Worm (Caenorhabditis elegans) whole organism, L2 larva: ENCODE data around the gene nasp-2.

Source experiments
- C34F6.9 ChIP-seq: fragments of 150-350 bp; optimal IDR thresholded peaks from 2 replicates; lab custom pipeline; 2014; ENCODE audit warnings: missing biosample characterization, missing genetic modification characterization
- F13H6.1 ChIP-seq: sonication (generic microtip); optimal IDR thresholded peaks from 2 replicates; lab custom pipeline; 2016; ENCODE audit warnings: missing genetic modification characterization, missing compliant biosample characterization
- R02D3.7 ChIP-seq: fragments of 150-350 bp; optimal IDR thresholded peaks from 2 replicates; lab custom pipeline; 2014; ENCODE audit warnings: missing biosample characterization, missing genetic modification characterization
- ama-1 ChIP-seq: fragments of 150-350 bp; optimal IDR thresholded peaks from 2 replicates; lab custom pipeline; 2018; ENCODE audit warnings: inconsistent platforms
- blmp-1 ChIP-seq: sonication (generic microtip); optimal IDR thresholded peaks from 2 replicates; lab custom pipeline; 2017; ENCODE audit warnings: missing genetic modification characterization, mild to moderate bottlenecking, missing compliant biosample characterization, antibody characterized with exemption, moderate library complexity; ENCODE audit not compliant: insufficient read depth
- crh-2 ChIP-seq: sonication (generic microtip); optimal IDR thresholded peaks from 2 replicates; lab custom pipeline; 2017; ENCODE audit warnings: missing biosample characterization, missing genetic modification characterization
- egl-27 ChIP-seq: sonication (generic microtip); optimal IDR thresholded peaks from 3 replicates; lab custom pipeline; 2017; ENCODE audit warnings: missing biosample characterization, missing genetic modification reagents, missing genetic modification characterization
- elt-1 ChIP-seq: fragments of 150-350 bp; optimal IDR thresholded peaks from 2 replicates; lab custom pipeline; 2014; ENCODE audit warnings: missing biosample characterization, missing genetic modification characterization
- elt-3 ChIP-seq: sonication (generic microtip); optimal IDR thresholded peaks from 2 replicates; lab custom pipeline; 2017; ENCODE audit warnings: missing biosample characterization, missing genetic modification characterization
- fos-1 ChIP-seq: fragments of 150-350 bp; optimal IDR thresholded peaks from 2 replicates; lab custom pipeline; 2014; ENCODE audit warnings: missing biosample characterization, missing genetic modification characterization
- gmeb-1 ChIP-seq: fragments of 150-350 bp; optimal IDR thresholded peaks from 2 replicates; lab custom pipeline; 2014; ENCODE audit warnings: missing biosample characterization, missing genetic modification characterization
- lin-11 ChIP-seq: fragments of 150-350 bp; sonication (generic microtip); optimal IDR thresholded peaks from 2 replicates; lab custom pipeline; 2014; ENCODE audit warnings: missing biosample characterization, missing genetic modification characterization, inconsistent platforms, mixed read lengths
- lin-13 ChIP-seq: fragments of 150-350 bp; optimal IDR thresholded peaks from 2 replicates; lab custom pipeline; 2014; ENCODE audit warnings: missing biosample characterization, missing genetic modification reagents, missing genetic modification characterization
- lin-39 ChIP-seq: fragments of 150-350 bp; optimal IDR thresholded peaks from 2 replicates; lab custom pipeline; 2014; ENCODE audit warnings: missing biosample characterization, missing genetic modification reagents, missing genetic modification characterization
- lsy-2 ChIP-seq, 2 experiments: fragments of 150-350 bp in 1 of 2; sonication (generic microtip) in 1 of 2; optimal IDR thresholded peaks; 2 replicates each; lab custom pipeline; 2014 to 2017; ENCODE audit warnings: missing biosample characterization in 2 of 2, missing genetic modification characterization in 2 of 2
- mab-5 ChIP-seq: fragments of 150-350 bp; optimal IDR thresholded peaks from 2 replicates; lab custom pipeline; 2014; ENCODE audit warnings: missing biosample characterization, missing genetic modification characterization
- mbf-1 ChIP-seq: sonication (generic microtip); optimal IDR thresholded peaks from 2 replicates; lab custom pipeline; 2017; ENCODE audit warnings: missing biosample characterization, missing genetic modification characterization
- nhr-10 ChIP-seq: sonication (generic microtip); optimal IDR thresholded peaks from 2 replicates; lab custom pipeline; 2017; ENCODE audit warnings: missing biosample characterization, missing genetic modification characterization
- nhr-129 ChIP-seq: fragments of 150-350 bp; optimal IDR thresholded peaks from 2 replicates; lab custom pipeline; 2014; ENCODE audit warnings: missing biosample characterization, missing genetic modification characterization
- nhr-23 ChIP-seq: fragments of 150-350 bp; optimal IDR thresholded peaks from 2 replicates; lab custom pipeline; 2014; ENCODE audit warnings: missing biosample characterization, missing genetic modification reagents, missing genetic modification characterization
- nhr-237 ChIP-seq: fragments of 150-350 bp; optimal IDR thresholded peaks from 2 replicates; lab custom pipeline; 2014; ENCODE audit warnings: missing biosample characterization, missing genetic modification characterization
- nhr-25 ChIP-seq: fragments of 150-350 bp; sonication (generic microtip); optimal IDR thresholded peaks from 3 replicates; lab custom pipeline; 2014; ENCODE audit warnings: missing biosample characterization, missing genetic modification characterization
- peb-1 ChIP-seq: fragments of 150-350 bp; optimal IDR thresholded peaks from 2 replicates; lab custom pipeline; 2014; ENCODE audit warnings: missing biosample characterization, missing genetic modification characterization
- sem-4 ChIP-seq: fragments of 150-350 bp; optimal IDR thresholded peaks from 2 replicates; lab custom pipeline; 2014; ENCODE audit warnings: missing biosample characterization, missing genetic modification reagents, missing genetic modification characterization
- sma-3 ChIP-seq: sonication (generic microtip); optimal IDR thresholded peaks from 2 replicates; lab custom pipeline; 2016; ENCODE audit warnings: missing genetic modification reagents, missing genetic modification characterization, missing compliant biosample characterization
- sma-9 ChIP-seq, 2 experiments: fragments of 150-350 bp in 1 of 2; sonication (generic microtip) in 1 of 2; optimal IDR thresholded peaks; 2 replicates each; lab custom pipeline; 2014 to 2016; ENCODE audit warnings: missing genetic modification characterization in 2 of 2, mild to moderate bottlenecking in 1 of 2, missing biosample characterization in 1 of 2, missing compliant biosample characterization in 1 of 2, missing genetic modification reagents in 1 of 2, moderate library complexity in 1 of 2
- unc-39 ChIP-seq: fragments of 150-350 bp; optimal IDR thresholded peaks from 2 replicates; lab custom pipeline; 2014; ENCODE audit warnings: missing biosample characterization, missing genetic modification characterization
- zag-1 ChIP-seq: fragments of 150-350 bp; optimal IDR thresholded peaks from 2 replicates; lab custom pipeline; 2014; ENCODE audit warnings: missing biosample characterization, missing genetic modification characterization
- ztf-11 ChIP-seq: sonication (generic microtip); optimal IDR thresholded peaks from 2 replicates; lab custom pipeline; 2017; ENCODE audit warnings: missing biosample characterization, missing genetic modification characterization
- ztf-4 ChIP-seq: fragments of 150-350 bp; optimal IDR thresholded peaks from 2 replicates; lab custom pipeline; 2014; ENCODE audit warnings: missing biosample characterization, missing genetic modification characterization

nasp-2 gene

DNA sequence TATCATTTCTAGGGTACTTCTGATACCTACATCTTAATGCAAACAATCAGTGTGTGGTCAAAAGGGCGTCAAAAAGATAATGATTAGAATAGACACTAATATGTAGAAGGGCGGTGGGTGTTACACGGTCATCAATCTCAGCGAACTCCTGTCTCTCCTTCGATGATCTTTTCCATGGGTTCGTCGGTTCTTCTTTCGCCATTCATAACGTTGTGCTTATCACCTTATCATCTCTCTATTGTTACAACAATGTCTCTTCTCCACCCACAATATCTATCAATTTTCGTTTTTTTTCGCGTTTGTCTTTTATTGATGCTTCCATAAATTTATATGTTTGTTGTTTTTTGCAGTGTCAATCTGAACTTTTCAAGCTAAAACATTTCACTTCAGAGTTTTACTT, 10.6 kb downstream of the nasp-2 start, which contains the start of gene ceh-79:
Gene ceh-79 (plus strand): TSS at position 391 of the 400 bp plus-strand sequence.
- peak; percentile 12 for TF ChIP-seq fos-1 (tag; lab: Kevin White, UChicago)
- TF ChIP-seq elt-1 (tag; lab: Kevin White, UChicago): no peak
- TF ChIP-seq sma-9 (GFP tag; optimal IDR thresholded peaks at IDR 0.05; lab: Kevin White, UChicago): peak; percentile 25
- no peak for TF ChIP-seq sma-9 (tag; optimal IDR thresholded peaks at IDR 0.05; lab: Kevin White, UChicago)

DNA sequence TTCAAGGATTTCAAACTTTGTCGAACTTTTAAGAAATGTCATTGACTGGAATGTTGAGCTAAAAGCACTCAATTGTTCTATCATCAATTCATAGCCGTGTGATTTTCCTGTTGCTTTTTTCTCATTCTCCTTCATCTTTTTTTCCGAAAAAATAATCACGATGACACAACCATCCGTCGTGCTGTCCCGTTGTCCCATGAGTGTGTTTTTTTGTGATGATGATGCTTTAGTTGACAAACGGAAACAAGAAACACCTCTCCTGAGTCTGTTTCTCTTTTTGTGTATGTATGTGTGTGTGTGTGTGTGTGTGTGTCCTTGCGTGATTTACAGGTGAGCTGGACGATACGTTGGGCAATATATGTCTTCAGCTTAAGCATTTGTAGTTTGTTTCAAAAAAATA, 11.6 kb downstream of the nasp-2 start:
- TF ChIP-seq ztf-4: no peak
- TF ChIP-seq unc-39 (tag; lab: Kevin White, UChicago): no peak
- TF ChIP-seq nhr-129 (tag; lab: Kevin White, UChicago): peak; percentile 10

DNA sequence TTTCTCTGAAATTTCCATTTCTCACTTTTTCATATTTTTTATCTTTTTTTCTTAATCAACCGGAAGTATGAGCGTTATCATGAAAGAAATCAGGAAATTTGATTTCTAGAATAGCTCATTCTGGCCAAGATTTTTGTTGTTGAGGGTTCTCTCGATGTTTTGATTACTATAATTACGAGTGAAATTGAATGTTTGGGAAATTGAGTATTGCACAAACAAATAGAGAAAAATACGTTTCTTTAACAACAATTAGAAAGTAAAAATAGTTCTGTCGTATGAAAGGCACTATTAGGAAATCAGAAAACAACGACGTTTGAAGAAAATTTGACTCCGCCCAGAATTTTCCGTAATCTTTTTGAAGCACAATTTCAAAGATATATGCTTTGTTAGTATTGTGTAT, 12.7 kb downstream of the nasp-2 start:
- TF ChIP-seq nhr-25 (tag; lab: Kevin White, UChicago) (no peak), nhr-23 (tag; lab: Kevin White, UChicago) (no peak), sma-3 (GFP tag; lab: Kevin White, UChicago) (no peak), zag-1 (tag; lab: Kevin White, UChicago) (no peak), elt-1 (tag; lab: Kevin White, UChicago) (no peak), mbf-1 (tag; lab: Kevin White, UChicago) (no peak), gmeb-1 (tag; lab: Kevin White, UChicago) (no peak)

DNA sequence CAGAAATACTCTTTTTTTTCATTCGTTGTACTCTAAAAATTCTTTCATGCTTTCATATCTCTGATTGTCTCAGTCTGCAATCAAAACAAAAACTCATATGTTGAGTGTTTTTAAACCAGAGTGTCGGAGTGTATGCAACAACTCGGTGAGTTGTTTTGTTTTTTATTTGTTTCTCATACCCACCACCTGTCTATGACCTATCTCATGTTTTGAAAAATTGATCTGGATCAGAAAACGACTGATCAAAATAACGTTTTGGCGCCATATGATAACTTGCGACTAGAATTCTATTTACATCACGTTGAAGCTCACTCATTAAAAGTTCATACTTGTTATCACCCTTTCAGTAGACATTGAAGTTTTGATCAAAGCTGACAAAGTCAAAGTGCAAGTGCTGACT, 13.4 kb downstream of the nasp-2 start:
- TF ChIP-seq nhr-129 (tag; lab: Kevin White, UChicago) (peak; percentile 56), C34F6.9 (tag; lab: Kevin White, UChicago) (no peak)

DNA sequence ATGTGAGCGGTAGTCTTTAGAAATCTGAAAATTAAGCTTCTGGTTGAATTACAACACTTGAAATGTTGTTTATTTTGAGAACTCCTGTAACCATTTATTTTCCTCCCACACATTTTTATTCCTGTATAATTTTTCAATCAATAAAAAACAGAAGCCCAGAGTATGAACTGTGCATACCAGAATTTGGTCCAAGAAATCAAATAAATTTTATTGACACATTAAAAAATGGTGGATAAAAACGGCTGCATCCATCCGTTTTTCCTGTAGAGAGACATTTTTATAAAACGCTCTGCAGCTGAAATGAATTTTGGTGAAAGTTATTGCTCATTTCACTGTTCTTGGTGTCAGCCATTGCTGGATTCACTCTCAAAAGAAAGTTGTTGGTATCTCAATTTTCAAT, 14.8 kb downstream of the nasp-2 start, which contains the start of gene C26E1.1:
Gene C26E1.1 (plus strand): TSS at position 301 of the 400 bp plus-strand sequence.
- TF ChIP-seq nhr-10 (no peak), F13H6.1 (tag; lab: Kevin White, UChicago) (no peak)
- TF ChIP-seq, all 48 proteins: peak for 0

DNA sequence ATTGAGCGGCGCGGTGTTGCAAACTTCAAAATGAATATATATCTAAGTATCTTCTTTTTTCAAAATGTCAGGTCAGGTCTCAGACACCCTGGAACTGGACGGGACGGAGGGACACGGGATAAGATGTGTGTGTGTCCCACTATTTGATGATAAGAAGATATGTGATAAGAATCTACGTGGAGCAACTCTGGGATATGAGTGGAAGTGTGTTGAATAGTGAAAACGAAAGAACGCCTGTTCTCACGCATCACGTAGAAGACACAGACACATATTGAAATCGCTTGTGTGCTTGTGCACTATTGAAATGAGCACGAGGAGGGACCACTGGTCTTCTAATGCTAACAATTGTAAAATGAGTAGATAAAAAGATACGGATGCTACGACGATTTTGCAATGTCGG, 16.2 kb downstream of the nasp-2 start, which contains the start of gene uig-1:
Gene uig-1 (minus strand): TSS at position 120 of the 400 bp plus-strand sequence.
- TF ChIP-seq F13H6.1 (tag; lab: Kevin White, UChicago) (peak; percentile 22), sma-3 (GFP tag; lab: Kevin White, UChicago) (no peak), nhr-129 (tag; lab: Kevin White, UChicago) (peak; percentile 24), mab-5 (tag; lab: Kevin White, UChicago) (no peak), sma-9 (GFP tag; optimal IDR thresholded peaks at IDR 0.05; lab: Kevin White, UChicago) (peak; percentile 14), sma-9 (tag; optimal IDR thresholded peaks at IDR 0.05; lab: Kevin White, UChicago) (no peak), lsy-2 (tag; optimal IDR thresholded peaks at IDR 0.05; lab: Kevin White, UChicago) (peak in 1 of 2 experiments; percentile 16), C34F6.9 (tag; lab: Kevin White, UChicago) (peak; percentile 16)

- TF ChIP-seq R02D3.7 (tag; lab: Kevin White, UChicago) (no peak), crh-2 (tag; lab: Kevin White, UChicago) (no peak), mab-5 (tag; lab: Kevin White, UChicago) (no peak), lin-11 (no peak), nhr-237 (tag; lab: Kevin White, UChicago) (no peak), elt-3 (tag; lab: Kevin White, UChicago) (no peak), peb-1 (tag; lab: Kevin White, UChicago) (no peak), lsy-2 (tag; optimal IDR thresholded peaks at IDR 0.05; lab: Kevin White, UChicago) (no peak), blmp-1 (tag; lab: Kevin White, UChicago) (no peak), lin-13 (GFP tag; lab: Kevin White, UChicago) (no peak), ama-1 (lab: Kevin White, UChicago) (no peak), egl-27 (tag; lab: Kevin White, UChicago) (no peak), ztf-11 (tag; lab: Kevin White, UChicago) (no peak), ztf-4 (no peak), F13H6.1 (tag; lab: Kevin White, UChicago) (no peak), sem-4 (no peak), lin-39 (tag; lab: Kevin White, UChicago) (no peak)
These were observed 17.6 kb downstream of the nasp-2 start for ce11 chrV:13294507-13294906.
